Worm (Caenorhabditis elegans) whole organism, L1 larva: ENCODE measurements around the gene Y4C6B.3.

Experiments used
- F16B12.6 ChIP-seq: fragments of 150-350 bp; optimal IDR thresholded peaks from 2 replicates; lab custom pipeline; 2014; ENCODE audit warnings: missing biosample characterization, missing genetic modification characterization
- alr-1 ChIP-seq: fragments of 200-800 bp; sonication (Bioruptor generic); optimal IDR thresholded peaks from 2 replicates; lab custom pipeline; 2018; ENCODE audit warnings: borderline replicate concordance, mild to moderate bottlenecking, missing genetic modification characterization, missing compliant biosample characterization
- aly-2 ChIP-seq: fragments of 150-350 bp; optimal IDR thresholded peaks from 2 replicates; lab custom pipeline; 2014; ENCODE audit warnings: missing biosample characterization, missing genetic modification characterization
- ceh-82 ChIP-seq, 3 experiments: fragments of 150-350 bp in 1 of 3; sonication (generic microtip) in 2 of 3; optimal IDR thresholded peaks; 2 replicates each; lab custom pipeline; 2014 to 2017; ENCODE audit warnings: missing biosample characterization in 3 of 3, missing genetic modification characterization in 3 of 3
- ceh-90 ChIP-seq: sonication (generic microtip); optimal IDR thresholded peaks from 2 replicates; lab custom pipeline; 2016; ENCODE audit warnings: missing genetic modification characterization, missing compliant biosample characterization
- dsc-1 ChIP-seq: sonication (generic microtip); optimal IDR thresholded peaks from 2 replicates; lab custom pipeline; 2016; ENCODE audit warnings: mild to moderate bottlenecking, missing genetic modification characterization, missing compliant biosample characterization
- efl-1 ChIP-seq, 4 experiments: fragments of 150-350 bp; optimal IDR thresholded peaks in 3 of 4; peaks in 1 of 4; 1 replicate in 1 of 4; 2 replicates in 3 of 4; lab custom pipeline; 2014; ENCODE audit warnings: missing biosample characterization in 2 of 4, missing genetic modification characterization in 2 of 4, missing genetic modification reagents in 2 of 4
- elt-2 ChIP-seq: sonication (generic microtip); optimal IDR thresholded peaks from 2 replicates; lab custom pipeline; 2016; ENCODE audit warnings: missing genetic modification characterization, mild to moderate bottlenecking, inconsistent platforms, missing compliant biosample characterization, missing genetic modification reagents
- elt-3 ChIP-seq, 6 experiments: fragments of 150-350 bp in 1 of 6; sonication (generic microtip); optimal IDR thresholded peaks; 2 replicates each; lab custom pipeline; 2017 to 2018; ENCODE audit warnings: missing biosample characterization in 6 of 6, missing genetic modification characterization in 6 of 6, inconsistent platforms in 1 of 6
- grh-1 ChIP-seq: fragments of 200-800 bp; sonication (Bioruptor generic); IDR thresholded peaks from 2 replicates; pipeline ENCODE4 v1.3.6; 2022; ENCODE audit warnings: missing genetic modification reagents, missing genetic modification characterization, missing compliant biosample characterization
- hpl-2 ChIP-seq: fragments of 150-350 bp; optimal IDR thresholded peaks from 2 replicates; lab custom pipeline; 2014; ENCODE audit warnings: missing biosample characterization, missing genetic modification reagents, missing genetic modification characterization
- isw-1 ChIP-seq: fragments of 200-800 bp; sonication (Bioruptor generic); IDR thresholded peaks from 2 replicates; pipeline ENCODE4 v1.3.6; 2022; ENCODE audit warnings: missing genetic modification characterization, missing compliant biosample characterization
- lin-39 ChIP-seq: fragments of 150-350 bp; optimal IDR thresholded peaks from 2 replicates; lab custom pipeline; 2014; ENCODE audit warnings: missing biosample characterization, missing genetic modification reagents, missing genetic modification characterization
- mep-1 ChIP-seq: fragments of 150-350 bp; optimal IDR thresholded peaks from 2 replicates; lab custom pipeline; 2014; ENCODE audit warnings: missing biosample characterization, missing genetic modification characterization
- nhr-28 ChIP-seq: fragments of 150-350 bp; optimal IDR thresholded peaks from 2 replicates; lab custom pipeline; 2014; ENCODE audit warnings: missing biosample characterization, missing genetic modification characterization
- nhr-47 ChIP-seq: sonication (generic microtip); optimal IDR thresholded peaks from 2 replicates; lab custom pipeline; 2016; ENCODE audit warnings: mild to moderate bottlenecking, missing genetic modification characterization, moderate library complexity, missing compliant biosample characterization
- nhr-71 ChIP-seq: sonication (generic microtip); optimal IDR thresholded peaks from 2 replicates; lab custom pipeline; 2016; ENCODE audit warnings: mild to moderate bottlenecking, missing genetic modification characterization, moderate library complexity, missing compliant biosample characterization
- nhr-76 ChIP-seq: sonication (generic microtip); optimal IDR thresholded peaks from 2 replicates; lab custom pipeline; 2017; ENCODE audit warnings: missing biosample characterization, missing genetic modification characterization
- skn-1 ChIP-seq: fragments of 150-350 bp; optimal IDR thresholded peaks from 2 replicates; lab custom pipeline; 2014; ENCODE audit warnings: missing biosample characterization, missing genetic modification characterization
- unc-30 ChIP-seq: sonication (generic microtip); optimal IDR thresholded peaks from 2 replicates; lab custom pipeline; 2017; ENCODE audit warnings: missing biosample characterization, missing genetic modification characterization
- unc-62 ChIP-seq: fragments of 150-350 bp; optimal IDR thresholded peaks from 2 replicates; lab custom pipeline; 2014; ENCODE audit warnings: missing biosample characterization, missing genetic modification reagents, missing genetic modification characterization
- unc-86 ChIP-seq: sonication (generic microtip); optimal IDR thresholded peaks from 2 replicates; lab custom pipeline; 2016; ENCODE audit warnings: missing genetic modification characterization, missing compliant biosample characterization

The Y4C6B.3 gene

DNA sequence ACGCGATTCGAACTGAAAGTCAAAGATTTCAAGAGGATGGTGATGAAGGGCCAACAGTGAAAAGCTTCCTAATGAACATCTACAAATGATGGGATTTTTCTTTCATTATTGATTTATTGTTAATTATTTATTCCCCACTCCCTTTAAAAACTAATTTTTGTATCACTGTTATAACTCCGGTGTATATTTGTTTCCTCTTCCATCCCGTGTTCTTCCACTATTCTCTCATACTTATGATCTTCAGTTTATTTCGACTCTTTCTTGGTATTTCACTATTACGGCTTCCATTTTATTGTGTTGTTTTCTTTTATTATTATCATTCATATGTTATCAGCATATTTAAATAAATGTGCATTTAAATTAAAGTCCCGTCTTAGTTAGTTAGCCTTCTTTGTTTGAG is 42.0 kb downstream of the Y4C6B.3 start:
- no peak for TF ChIP-seq nhr-76 (tag; lab: Kevin White, UChicago)
- no peak for TF ChIP-seq dsc-1 (tag; lab: Kevin White, UChicago)
- no peak for TF ChIP-seq isw-1 (GFP tag; lab: Robert Waterston, UW)
- no peak for TF ChIP-seq ceh-90
- no peak for TF ChIP-seq lin-39
- no peak for TF ChIP-seq skn-1 (tag; lab: Kevin White, UChicago)
- TF ChIP-seq mep-1 (tag; lab: Kevin White, UChicago), result no peak

DNA sequence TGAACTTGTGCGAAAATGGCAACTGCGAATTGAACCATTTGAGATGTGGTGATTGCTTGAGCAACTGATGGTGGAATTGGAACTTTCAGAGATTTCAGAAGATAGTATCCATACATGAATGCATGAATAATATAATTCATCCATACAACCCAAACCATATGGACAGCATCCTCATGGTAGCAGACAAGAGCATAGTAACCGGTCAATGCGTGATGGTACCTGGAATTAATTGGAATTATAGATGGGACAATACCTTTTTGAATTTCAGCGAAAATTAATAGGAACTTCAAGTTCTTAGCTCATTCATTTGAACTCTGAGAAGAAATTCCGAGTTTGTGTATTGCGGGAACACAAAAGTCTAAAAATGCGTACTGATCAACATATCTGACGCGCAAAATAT is 42.7 kb downstream of the Y4C6B.3 start:
- TF ChIP-seq hpl-2, result no peak

DNA sequence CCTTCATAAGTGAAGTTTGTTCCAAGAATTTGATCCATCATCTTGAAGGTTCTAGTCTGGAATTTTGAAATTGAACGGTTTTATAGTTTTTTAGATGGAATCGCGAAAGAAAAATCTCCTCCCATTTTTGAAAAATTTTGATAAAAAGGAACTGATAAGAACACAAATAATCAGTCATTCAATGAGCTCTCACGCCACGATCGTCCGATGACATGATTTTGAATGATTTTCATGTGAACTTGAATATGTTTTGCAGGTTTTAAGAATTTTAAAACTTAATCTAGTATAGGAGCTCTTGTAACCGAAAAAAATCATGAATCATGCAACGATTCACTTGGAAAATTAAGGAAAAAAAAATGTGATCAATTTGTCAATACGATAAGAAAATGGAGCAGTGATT is 44.8 kb downstream of the Y4C6B.3 start, which contains the start of gene elo-5:
TSS of gene elo-5 (minus strand) at position 56 of the 400 bp plus-strand sequence.
- TF ChIP-seq ceh-82 (tag; optimal IDR thresholded peaks at IDR 0.05; lab: Kevin White, UChicago) (no peak), elt-2 (peak; percentile 55), F16B12.6 (tag; lab: Kevin White, UChicago) (no peak)

DNA sequence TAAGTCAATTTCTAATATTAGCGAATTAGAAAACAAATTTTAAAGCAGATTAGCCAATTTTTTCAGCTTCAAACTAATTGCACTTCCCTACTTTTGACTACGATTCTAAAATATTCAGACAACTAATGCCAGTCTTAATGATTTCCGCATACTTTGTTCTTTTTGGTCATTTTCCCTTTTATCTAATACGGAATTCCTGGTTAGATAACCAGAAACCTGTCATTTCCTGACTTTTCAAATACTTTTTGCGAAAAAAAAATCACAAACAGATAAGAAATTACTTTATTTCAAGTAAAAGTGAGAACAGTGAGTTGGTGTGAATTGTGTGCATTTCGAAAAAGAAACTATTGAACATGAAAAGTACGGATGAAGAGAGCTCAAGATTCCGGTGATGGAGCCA is 47.9 kb downstream of the Y4C6B.3 start:
- no peak for TF ChIP-seq mep-1 (tag; lab: Kevin White, UChicago)
- no peak for TF ChIP-seq aly-2 (tag; lab: Kevin White, UChicago)
- TF ChIP-seq nhr-71 (tag; lab: Kevin White, UChicago), result no peak
- TF ChIP-seq elt-2, result peak; percentile 61
- TF ChIP-seq lin-39, result no peak

DNA sequence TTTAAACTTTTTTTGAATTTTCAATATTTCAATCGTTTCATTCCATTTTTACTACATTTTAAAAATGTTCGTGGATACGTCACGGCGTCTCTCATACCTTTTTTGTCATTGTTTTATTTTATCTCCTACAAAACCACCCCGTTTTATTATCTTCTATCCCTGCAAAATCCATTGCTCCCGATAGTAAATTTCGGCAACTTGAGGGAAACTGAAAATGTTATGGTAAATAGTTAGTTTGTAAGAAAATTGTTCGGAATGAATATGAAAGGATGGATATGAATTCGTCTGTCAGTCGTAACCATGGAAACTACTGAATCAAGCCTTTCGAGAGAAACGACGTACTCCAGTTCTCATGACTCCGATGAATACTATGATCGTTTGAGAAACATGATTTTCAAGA is 49.1 kb downstream of the Y4C6B.3 start, which contains the start of gene F41H10.2:
TSS of gene F41H10.2 (plus strand) at position 301 of the 400 bp plus-strand sequence.
- TF ChIP-seq efl-1 (optimal IDR thresholded peaks at IDR 0.05; lab: Kevin White, UChicago) (no peak), efl-1 (GFP tag; optimal IDR thresholded peaks at IDR 0.05 in 1 of 2; lab: Kevin White, UChicago) (peak in 1 of 2 experiments; percentile 82), nhr-28 (tag; lab: Kevin White, UChicago) (no peak)

DNA sequence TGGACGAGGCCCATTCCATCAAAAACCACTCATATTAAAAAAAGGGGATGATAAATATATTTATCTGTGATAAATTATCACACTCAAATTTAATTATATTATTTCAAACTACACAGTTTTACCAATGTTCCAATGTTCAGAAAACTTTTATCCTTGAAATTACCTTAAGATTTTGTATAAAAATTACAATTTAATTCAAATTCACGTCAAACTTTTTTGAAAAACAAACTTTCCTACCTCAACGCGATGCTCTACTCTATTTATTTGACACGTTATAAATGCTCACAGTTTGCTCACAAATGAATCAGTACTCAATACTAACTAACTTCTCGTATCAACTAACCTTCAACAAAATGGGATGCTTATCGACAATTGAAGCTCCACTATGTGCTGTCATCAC is 50.3 kb downstream of the Y4C6B.3 start, which contains the start of gene F41H10.1:
TSS of gene F41H10.1 (plus strand) at position 301 of the 400 bp plus-strand sequence.
- TF ChIP-seq unc-62 (GFP tag; lab: Kevin White, UChicago) (no peak), nhr-76 (tag; lab: Kevin White, UChicago) (no peak), lin-39 (no peak), alr-1 (no peak), unc-86 (tag; lab: Kevin White, UChicago) (no peak)

DNA sequence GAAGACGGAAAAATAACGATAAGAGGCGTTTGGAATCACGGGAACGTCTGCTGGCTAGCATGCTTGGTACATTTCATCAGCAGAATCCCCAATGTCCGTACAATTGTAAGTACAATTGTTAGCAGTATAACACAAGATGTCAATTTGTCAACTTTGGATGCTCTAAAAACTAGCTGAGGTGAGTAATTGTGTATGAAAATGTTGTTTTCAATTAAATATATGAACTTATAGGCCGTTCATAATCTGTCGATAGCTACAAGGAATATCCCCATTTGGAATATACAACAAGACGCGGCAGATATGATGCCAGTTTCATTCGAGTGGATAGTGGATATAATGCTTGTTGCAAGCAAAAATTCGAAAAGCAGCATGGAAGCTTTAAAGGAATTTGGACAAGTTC is 52.7 kb downstream of the Y4C6B.3 start, which contains the start of gene F41H10.12:
TSS of gene F41H10.12 (plus strand) at position 301 of the 400 bp plus-strand sequence.
- TF ChIP-seq unc-30 (tag; lab: Kevin White, UChicago), result no peak
- no peak for TF ChIP-seq grh-1 (GFP tag; lab: Robert Waterston, UW)
- no peak for TF ChIP-seq nhr-28 (tag; lab: Kevin White, UChicago)
- no peak for TF ChIP-seq nhr-47 (tag; lab: Kevin White, UChicago)
- TF ChIP-seq unc-62 (GFP tag; lab: Kevin White, UChicago), result no peak
- TF ChIP-seq elt-3 (tag; optimal IDR thresholded peaks at IDR 0.05; lab: Kevin White, UChicago), result no peak
- no peak for TF ChIP-seq ceh-82 (tag; optimal IDR thresholded peaks at IDR 0.05; lab: Kevin White, UChicago)
